Fruit fly (Drosophila melanogaster): Measurements from ENCODE around the gene pkaap.

pkaap gene

dm6 chr2L:16272730-16273129 is 15.4 kb upstream of the pkaap start:
- TF ChIP-seq dmrt93B (GFP tag; optimal IDR thresholded peaks at IDR 0.05), result peak; percentile 18
- TF ChIP-seq ey (GFP tag; optimal IDR thresholded peaks at IDR 0.05), result peak; percentile 31
- peak; percentile 14 for TF ChIP-seq Sp1 (GFP tag; optimal IDR thresholded peaks at IDR 0.05)
- peak; percentile 81 for TF ChIP-seq Hr83 (GFP tag; optimal IDR thresholded peaks at IDR 0.05; ENCODE audit: poor library complexity, severe bottlenecking)
- TF ChIP-seq rgr (GFP tag; optimal IDR thresholded peaks at IDR 0.05), result peak; percentile 67
- peak; percentile 40 for TF ChIP-seq sage (GFP tag; optimal IDR thresholded peaks at IDR 0.05)
- TF ChIP-seq Rel (GFP tag; optimal IDR thresholded peaks at IDR 0.05), result no peak
- TF ChIP-seq Rel (tag; optimal IDR thresholded peaks at IDR 0.05), result peak; percentile 73
- TF ChIP-seq Dfd (GFP tag; optimal IDR thresholded peaks at IDR 0.05), result no peak
- peak; percentile 57 for TF ChIP-seq OdsH (GFP tag; optimal IDR thresholded peaks at IDR 0.05)
- no peak for TF ChIP-seq Myc (optimal IDR thresholded peaks at IDR 0.05)
- TF ChIP-seq CrebA (GFP tag; optimal IDR thresholded peaks at IDR 0.05; ENCODE audit: borderline replicate concordance), result peak; percentile 26
- peak; percentile 86 for TF ChIP-seq h (GFP tag; optimal IDR thresholded peaks at IDR 0.05)
- TF ChIP-seq br (GFP tag; optimal IDR thresholded peaks at IDR 0.05), result peak; percentile 67
- peak; percentile 67 for TF ChIP-seq tai (GFP tag; optimal IDR thresholded peaks at IDR 0.05)
- no peak for TF ChIP-seq N (GFP tag; optimal IDR thresholded peaks at IDR 0.05)
- peak; percentile 65 for TF ChIP-seq brk (GFP tag; optimal IDR thresholded peaks at IDR 0.05)
- TF ChIP-seq foxo (GFP tag; optimal IDR thresholded peaks at IDR 0.05), result peak in 1 of 2 experiments; percentile 10
- TF ChIP-seq psq (GFP tag; optimal IDR thresholded peaks at IDR 0.05), result peak; percentile 13
- peak; percentile 36 for TF ChIP-seq Jra (GFP tag; optimal IDR thresholded peaks at IDR 0.05)
- peak; percentile 63 for TF ChIP-seq jim (GFP tag; optimal IDR thresholded peaks at IDR 0.05)
- peak; percentile 64 for TF ChIP-seq Hnf4 (GFP tag; optimal IDR thresholded peaks at IDR 0.05)
- no peak for TF ChIP-seq usp (GFP tag; optimal IDR thresholded peaks at IDR 0.05)
- TF ChIP-seq fru (GFP tag; optimal IDR thresholded peaks at IDR 0.05), result peak; percentile 48
- TF ChIP-seq Abd-B (GFP tag; optimal IDR thresholded peaks at IDR 0.05), result no peak
- TF ChIP-seq woc (GFP tag; optimal IDR thresholded peaks at IDR 0.05), result no peak
- TF ChIP-seq HLH106 (tag; optimal IDR thresholded peaks at IDR 0.05), result peak; percentile 22
- peak; percentile 42 for TF ChIP-seq CG32264 (GFP tag; optimal IDR thresholded peaks at IDR 0.05)

- TF ChIP-seq Vsx2 (GFP tag; optimal IDR thresholded peaks at IDR 0.05; ENCODE audit: partially characterized antibody) (no peak), psq (GFP tag; optimal IDR thresholded peaks at IDR 0.05) (no peak), Jra (GFP tag; optimal IDR thresholded peaks at IDR 0.05) (no peak), Abd-B (GFP tag; optimal IDR thresholded peaks at IDR 0.05) (no peak), Rel (GFP tag; optimal IDR thresholded peaks at IDR 0.05) (no peak), Rel (tag; optimal IDR thresholded peaks at IDR 0.05) (peak; percentile 5), sv (GFP tag; optimal IDR thresholded peaks at IDR 0.05) (no peak), Mio (GFP tag; optimal IDR thresholded peaks at IDR 0.05) (no peak), pan (optimal IDR thresholded peaks at IDR 0.05) (no peak), GATAd (GFP tag; optimal IDR thresholded peaks at IDR 0.05) (no peak)
These were observed 14.7 kb upstream of the pkaap start for dm6 chr2L:16273439-16273838.

- no peak for TF ChIP-seq h (GFP tag; optimal IDR thresholded peaks at IDR 0.05)
- TF ChIP-seq brk (GFP tag; optimal IDR thresholded peaks at IDR 0.05), result no peak
- no peak for TF ChIP-seq Vsx2 (GFP tag; optimal IDR thresholded peaks at IDR 0.05; ENCODE audit: partially characterized antibody)
- TF ChIP-seq ey (GFP tag; optimal IDR thresholded peaks at IDR 0.05), result no peak
- no peak for TF ChIP-seq woc (GFP tag; optimal IDR thresholded peaks at IDR 0.05)
- no peak for TF ChIP-seq Rel (GFP tag; optimal IDR thresholded peaks at IDR 0.05)
- no peak for TF ChIP-seq Rel (tag; optimal IDR thresholded peaks at IDR 0.05)
- no peak for TF ChIP-seq dmrt93B (GFP tag; optimal IDR thresholded peaks at IDR 0.05)
- TF ChIP-seq N (GFP tag; optimal IDR thresholded peaks at IDR 0.05), result no peak
- TF ChIP-seq CG9705 (GFP tag; optimal IDR thresholded peaks at IDR 0.05), result no peak
- no peak for TF ChIP-seq CrebA (GFP tag; optimal IDR thresholded peaks at IDR 0.05; ENCODE audit: borderline replicate concordance)
- no peak for TF ChIP-seq lola (GFP tag; optimal IDR thresholded peaks at IDR 0.05)
- TF ChIP-seq OdsH (GFP tag; optimal IDR thresholded peaks at IDR 0.05), result no peak
- TF ChIP-seq fru (GFP tag; optimal IDR thresholded peaks at IDR 0.05), result no peak
These were observed 14.0 kb upstream of the pkaap start for dm6 chr2L:16274100-16274499.

- no peak for TF ChIP-seq dl (GFP tag; optimal IDR thresholded peaks at IDR 0.05; ENCODE audit: insufficient read depth in 1 of 2, partially characterized antibody in 2 of 2)
- TF ChIP-seq GATAd (GFP tag; optimal IDR thresholded peaks at IDR 0.05), result no peak
- no peak for TF ChIP-seq jim (GFP tag; optimal IDR thresholded peaks at IDR 0.05)
- TF ChIP-seq Dif (GFP tag; optimal IDR thresholded peaks at IDR 0.05; ENCODE audit: partially characterized antibody), result peak; percentile 6
These were observed 12.8 kb upstream of the pkaap start for dm6 chr2L:16275177-16275808.
